Worm (Caenorhabditis elegans) whole organism, L4/young adult: Measurements from ENCODE around the gene Y37D8A.2.

Experiments used
- W03F9.2 ChIP-seq: fragments of 150-350 bp; optimal IDR thresholded peaks from 2 replicates; lab custom pipeline; 2014; ENCODE audit warnings: missing biosample characterization, missing genetic modification characterization
- dao-5 ChIP-seq: sonication (generic microtip); optimal IDR thresholded peaks from 2 replicates; lab custom pipeline; 2016; ENCODE audit warnings: missing genotype, missing genetic modification characterization, moderate library complexity, missing compliant biosample characterization
- him-1 ChIP-seq: sonication (generic microtip); optimal IDR thresholded peaks from 2 replicates; lab custom pipeline; 2016; ENCODE audit warnings: missing genotype, missing genetic modification reagents, missing genetic modification characterization, missing compliant biosample characterization

Y37D8A.2 gene

DNA sequence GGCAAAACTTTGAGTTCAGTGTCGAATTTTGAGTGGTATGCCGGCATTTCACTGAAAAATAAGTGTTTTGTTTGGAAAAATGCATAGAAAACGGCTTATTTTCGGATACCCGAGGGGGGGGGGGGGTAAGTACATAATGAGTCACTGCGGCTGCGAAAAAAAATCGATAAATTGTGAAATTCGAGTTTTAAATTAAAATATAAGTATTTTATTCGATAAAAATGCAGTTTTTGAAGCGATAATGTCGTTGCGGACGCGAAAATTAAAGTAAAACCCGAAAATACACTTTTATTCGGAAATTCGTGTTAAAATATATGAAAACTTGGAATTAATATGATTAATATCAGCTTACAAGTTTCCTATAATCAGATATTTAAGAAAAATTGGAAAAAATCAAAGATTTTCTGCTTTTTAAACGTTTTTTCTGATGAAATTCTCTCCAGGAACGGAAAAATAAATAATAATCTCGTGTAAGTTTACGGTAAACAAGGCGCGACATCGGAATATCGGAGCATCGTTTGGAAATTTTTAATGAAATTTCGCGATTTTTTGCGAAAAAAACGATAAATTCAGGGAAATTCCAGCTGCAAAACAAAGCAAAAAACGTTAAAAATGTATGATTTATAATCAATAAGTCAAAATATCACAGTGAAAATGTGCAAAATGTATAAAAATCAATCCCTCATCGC lies 1.8 kb upstream of the Y37D8A.2 start, which contains the start of gene arx-5:
Gene arx-5, minus strand, starts transcription at position 51 of the 689 bp plus-strand sequence.
- TF ChIP-seq dao-5 (tag; lab: Kevin White, UChicago) (no peak), W03F9.2 (no peak), him-1 (tag; lab: Kevin White, UChicago) (no peak)

DNA sequence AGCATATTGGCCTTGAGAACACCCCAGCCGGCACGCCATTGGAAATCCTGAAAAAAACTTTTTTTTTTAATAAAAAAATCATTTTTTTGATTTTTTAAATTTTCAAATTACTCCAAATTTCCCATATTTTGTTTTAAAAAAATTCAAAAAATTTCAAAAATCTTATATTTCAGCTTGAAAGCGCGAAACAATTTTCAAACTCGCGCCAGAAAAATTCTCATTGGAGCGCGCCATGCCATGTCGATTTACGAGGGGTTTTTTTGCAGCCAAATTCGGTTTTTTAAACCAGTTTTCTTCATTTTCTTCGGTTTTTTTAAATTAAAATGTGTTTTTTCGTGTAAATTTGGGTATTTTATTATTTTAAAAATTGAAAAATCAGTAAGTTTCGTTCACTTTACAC lies 845 bp upstream of the Y37D8A.2 start:
- TF ChIP-seq dao-5 (tag; lab: Kevin White, UChicago) = no peak
- no peak for TF ChIP-seq him-1 (tag; lab: Kevin White, UChicago)

DNA sequence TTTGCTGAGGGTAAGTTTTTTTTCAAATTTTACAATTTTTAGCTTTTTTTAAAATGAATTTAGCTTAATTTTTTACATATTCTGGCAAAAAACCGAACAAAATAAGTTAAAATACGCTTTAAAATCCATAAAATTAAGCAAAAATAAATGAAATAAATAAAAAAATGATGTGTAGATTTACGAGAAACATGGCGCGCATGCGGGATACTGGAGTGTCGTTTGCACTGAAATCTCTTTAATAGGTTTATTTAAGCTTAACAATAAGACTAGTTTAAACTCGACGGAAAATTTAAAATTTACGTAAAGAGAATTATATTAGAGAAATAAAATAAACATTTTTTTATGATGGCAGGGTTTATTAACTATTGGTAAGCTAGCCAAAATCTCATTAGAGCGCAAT lies 1.3 kb downstream of the Y37D8A.2 start:
- TF ChIP-seq W03F9.2 (no peak), him-1 (tag; lab: Kevin White, UChicago) (no peak), dao-5 (tag; lab: Kevin White, UChicago) (no peak)

DNA sequence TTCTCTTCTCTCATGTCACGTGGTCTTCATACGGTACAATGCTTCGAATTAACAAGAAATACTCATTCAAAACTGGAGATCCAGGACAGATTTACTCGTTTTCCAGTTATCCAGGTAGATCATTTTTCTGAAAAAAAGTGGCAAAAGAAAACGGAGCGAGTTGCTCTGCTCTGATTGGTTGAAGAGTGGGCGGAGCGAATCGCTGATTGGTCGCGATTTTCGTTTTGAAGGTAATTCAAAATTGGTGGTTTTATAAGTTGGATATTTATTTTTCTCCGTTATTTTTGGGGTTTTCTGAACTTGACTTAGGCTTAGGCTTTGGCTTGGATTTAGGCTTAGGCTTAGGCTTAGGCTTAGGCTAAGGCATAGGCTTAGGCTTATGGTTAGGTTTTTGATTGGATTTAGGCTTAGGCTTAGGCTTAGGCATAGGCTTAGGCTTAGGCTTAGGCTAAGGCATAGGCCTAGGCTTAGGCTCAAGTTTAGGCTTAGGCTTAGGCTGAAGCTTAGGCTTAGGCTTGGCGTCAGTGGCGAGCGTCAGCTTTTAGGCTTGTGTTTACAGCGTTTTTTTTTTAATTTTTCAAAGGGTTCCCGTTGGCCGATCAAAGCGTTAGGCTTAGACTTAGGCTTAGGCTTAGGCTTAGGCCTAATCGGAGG lies 2.7 kb downstream of the Y37D8A.2 start:
- TF ChIP-seq W03F9.2 (no peak), him-1 (tag; lab: Kevin White, UChicago) (no peak), dao-5 (tag; lab: Kevin White, UChicago) (no peak)

DNA sequence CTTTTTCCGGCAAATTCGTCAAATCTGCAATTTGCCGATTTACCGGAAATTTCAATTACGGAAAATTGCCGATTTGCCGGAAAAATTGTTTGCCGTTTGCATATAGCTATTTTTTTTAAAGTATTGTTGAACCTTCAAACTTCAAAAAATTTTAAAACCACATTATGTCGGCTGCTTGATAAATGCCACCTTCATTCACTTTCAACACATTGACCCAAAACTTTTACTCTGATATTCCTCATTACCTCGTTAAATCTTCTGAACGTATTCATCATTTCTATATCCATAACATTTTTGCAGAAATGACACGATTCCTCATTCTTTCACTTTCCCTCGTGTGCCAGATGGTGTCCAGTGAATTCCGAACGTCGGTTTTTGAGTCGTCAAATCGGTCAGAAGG lies 9.1 kb downstream of the Y37D8A.2 start, which contains the start of gene Y37D8A.3:
Gene Y37D8A.3, plus strand, starts transcription at position 301 of the 400 bp plus-strand sequence.
- no peak for TF ChIP-seq dao-5 (tag; lab: Kevin White, UChicago)
- no peak for TF ChIP-seq him-1 (tag; lab: Kevin White, UChicago)
- no peak for TF ChIP-seq W03F9.2

DNA sequence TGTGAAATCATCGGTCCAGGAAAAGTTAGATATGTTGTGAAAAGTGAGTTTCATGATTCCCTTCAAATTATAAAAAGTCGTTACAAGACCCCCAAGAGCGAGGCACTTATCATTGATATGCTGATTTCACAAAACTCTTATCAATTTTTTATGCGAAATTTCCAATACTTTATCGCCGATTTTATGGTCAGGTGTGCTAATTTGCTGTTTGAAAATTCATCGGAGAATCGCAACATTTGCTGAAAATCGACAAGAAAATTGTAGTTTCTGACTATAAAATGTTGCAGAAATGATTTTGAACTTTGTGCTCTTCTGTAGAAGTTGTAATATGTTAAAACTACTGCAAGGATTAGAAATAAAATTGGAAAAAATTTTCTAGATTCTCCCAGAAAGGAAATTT lies 11.7 kb downstream of the Y37D8A.2 start:
- no peak for TF ChIP-seq him-1 (tag; lab: Kevin White, UChicago)
- TF ChIP-seq W03F9.2 = no peak

DNA sequence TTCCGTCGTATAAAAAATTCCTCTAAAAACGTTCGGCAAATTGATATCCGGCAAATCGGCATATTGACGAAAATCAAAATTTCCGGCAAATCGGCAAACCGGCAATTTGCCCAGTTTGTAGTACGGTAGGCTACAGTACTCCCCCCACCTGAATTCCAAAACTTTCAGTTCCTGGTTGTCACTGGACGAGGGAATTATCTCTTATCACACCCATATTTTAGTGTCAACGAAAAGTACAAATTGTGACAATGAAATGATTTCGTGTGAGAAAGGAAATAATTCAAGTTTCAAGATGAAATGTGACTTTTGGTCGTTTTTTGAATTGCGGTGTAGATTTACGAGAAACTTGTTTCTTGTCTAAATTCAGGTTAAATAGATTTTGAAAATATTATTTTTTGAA lies 13.1 kb downstream of the Y37D8A.2 start:
- TF ChIP-seq W03F9.2 = no peak
- no peak for TF ChIP-seq him-1 (tag; lab: Kevin White, UChicago)
- TF ChIP-seq dao-5 (tag; lab: Kevin White, UChicago) = no peak

DNA sequence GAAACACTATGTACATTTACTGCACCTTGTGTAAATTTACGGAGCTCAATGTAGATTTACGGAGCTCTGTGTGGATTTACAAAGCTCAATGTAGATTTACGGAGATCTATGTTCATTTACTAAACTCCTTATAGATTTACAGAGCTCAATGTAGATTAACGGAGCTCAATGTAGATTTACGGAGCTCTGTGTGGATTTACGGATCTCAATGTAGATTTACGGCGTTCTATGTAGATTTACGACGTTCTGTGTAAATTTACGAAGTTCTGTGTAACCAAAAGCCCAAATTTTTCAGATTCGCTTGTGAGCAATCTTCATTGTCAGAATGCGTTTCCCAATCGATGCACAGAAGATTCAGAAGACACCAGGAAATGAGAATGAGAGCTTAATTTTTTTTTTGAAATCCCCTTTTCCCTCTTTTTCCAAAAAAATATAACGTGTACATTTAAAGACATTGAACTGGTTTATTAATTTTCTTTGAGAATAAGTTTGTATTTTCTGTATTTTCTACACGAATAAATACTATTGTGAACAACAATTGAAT lies 16.8 kb downstream of the Y37D8A.2 start:
- TF ChIP-seq dao-5 (tag; lab: Kevin White, UChicago) (no peak), him-1 (tag; lab: Kevin White, UChicago) (no peak), W03F9.2 (no peak)

DNA sequence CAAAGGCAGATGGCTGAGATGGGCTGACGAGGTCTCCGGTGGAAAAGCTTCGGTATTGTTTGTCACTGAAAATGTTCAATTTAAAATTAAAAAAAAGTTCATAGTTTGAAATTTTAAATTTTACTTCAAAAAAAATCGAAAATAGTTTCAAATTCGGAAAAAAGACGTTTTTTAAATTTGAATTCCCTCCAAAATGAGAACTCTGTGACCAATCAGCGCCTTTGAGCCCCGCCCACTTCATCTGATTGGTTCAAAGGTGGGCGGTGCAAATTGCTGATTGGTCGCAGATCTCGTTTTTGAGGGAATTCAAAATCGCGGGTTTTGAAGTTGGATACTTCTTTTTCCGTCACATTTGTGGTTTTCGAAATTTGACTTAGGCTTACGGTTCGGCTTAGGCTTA lies 18.3 kb downstream of the Y37D8A.2 start:
- no peak for TF ChIP-seq dao-5 (tag; lab: Kevin White, UChicago)
- TF ChIP-seq him-1 (tag; lab: Kevin White, UChicago) = no peak
- TF ChIP-seq W03F9.2 = no peak

DNA sequence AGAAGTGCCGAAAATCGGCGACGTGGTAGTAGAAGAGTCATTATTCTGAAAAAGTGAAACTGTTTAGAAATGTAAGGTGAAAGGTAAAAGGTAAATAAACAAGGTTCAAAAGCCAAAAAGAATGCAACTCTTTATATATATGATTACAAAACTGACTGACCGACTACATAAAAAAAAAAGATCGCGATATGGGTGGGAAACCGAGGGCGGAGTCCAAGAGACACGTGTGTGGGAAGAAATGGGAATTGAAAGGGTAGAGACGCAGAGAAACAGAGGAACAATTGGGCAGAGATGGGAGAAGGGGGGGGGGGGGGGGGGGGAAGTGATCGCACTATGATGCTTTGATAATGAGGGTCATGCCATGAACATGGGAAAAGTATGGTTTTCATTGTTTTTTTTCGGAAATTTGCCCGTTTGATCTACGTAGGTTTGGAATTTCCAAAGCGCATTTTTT lies 18.9 kb downstream of the Y37D8A.2 start, which contains the start of gene Y37D8A.4:
Gene Y37D8A.4, minus strand, starts transcription at position 51 of the 454 bp plus-strand sequence.
- TF ChIP-seq W03F9.2 = no peak
- no peak for TF ChIP-seq him-1 (tag; lab: Kevin White, UChicago)
- TF ChIP-seq dao-5 (tag; lab: Kevin White, UChicago) = no peak

DNA sequence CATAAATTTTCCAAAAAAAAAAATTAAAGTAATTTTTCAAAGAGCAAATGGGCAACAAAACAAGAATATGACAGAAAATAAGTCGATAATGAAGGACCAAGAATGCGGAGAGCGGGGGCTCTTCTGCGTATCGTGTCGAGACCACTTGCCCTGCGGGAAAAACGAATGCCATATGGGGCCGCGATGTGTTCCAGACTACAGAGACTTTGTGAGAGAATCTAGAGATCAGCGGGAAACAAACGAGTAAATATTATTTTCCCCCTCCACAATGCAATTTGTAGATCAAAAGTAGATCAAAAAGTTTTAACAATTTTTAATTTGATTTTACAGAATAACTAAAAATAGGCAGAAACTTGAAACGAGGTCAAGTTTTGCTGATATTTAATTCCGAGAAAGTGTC lies 20.2 kb downstream of the Y37D8A.2 start:
- TF ChIP-seq him-1 (tag; lab: Kevin White, UChicago) (no peak), dao-5 (tag; lab: Kevin White, UChicago) (no peak), W03F9.2 (no peak)

DNA sequence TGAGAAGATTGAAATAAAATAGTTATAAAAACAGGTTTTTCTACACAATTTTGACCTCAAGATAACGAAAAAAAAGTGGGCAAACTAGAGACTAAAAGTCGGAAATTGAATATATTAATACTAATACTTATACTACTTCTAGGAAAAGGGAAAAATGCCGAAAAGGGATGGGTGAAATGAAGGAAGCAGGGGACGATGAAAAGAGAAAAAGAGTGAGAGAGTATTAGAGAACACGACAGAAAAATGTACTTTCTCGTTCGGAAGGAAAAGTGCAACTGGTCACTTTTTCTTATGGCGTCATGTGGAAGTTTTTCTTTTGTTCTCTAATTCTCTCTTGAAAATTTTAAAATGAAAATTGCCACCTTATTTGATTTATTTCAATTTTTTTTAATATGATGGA lies 21.3 kb downstream of the Y37D8A.2 start:
- TF ChIP-seq W03F9.2 (peak; percentile 40), him-1 (tag; lab: Kevin White, UChicago) (no peak), dao-5 (tag; lab: Kevin White, UChicago) (no peak)

DNA sequence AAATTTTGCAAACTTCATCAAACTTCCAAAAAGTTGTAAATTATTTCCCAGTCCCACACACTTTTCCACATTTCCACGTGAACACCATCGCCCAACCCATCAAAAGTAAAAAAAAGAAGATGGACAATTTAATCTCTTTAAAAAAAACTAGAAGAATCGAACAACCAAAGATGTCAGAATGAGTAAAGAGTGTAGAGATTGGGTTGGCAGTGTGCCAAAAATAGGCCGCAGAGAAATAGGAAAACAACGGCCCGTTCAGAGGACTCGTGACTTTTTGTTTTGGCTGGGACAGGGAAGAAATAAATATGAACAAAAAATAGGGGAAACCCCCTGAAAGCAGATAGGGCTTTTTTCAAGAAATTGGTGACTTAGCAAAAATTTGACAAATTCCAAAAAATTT lies 22.9 kb downstream of the Y37D8A.2 start:
- TF ChIP-seq W03F9.2 = peak; percentile 16
- TF ChIP-seq him-1 (tag; lab: Kevin White, UChicago) = no peak

DNA sequence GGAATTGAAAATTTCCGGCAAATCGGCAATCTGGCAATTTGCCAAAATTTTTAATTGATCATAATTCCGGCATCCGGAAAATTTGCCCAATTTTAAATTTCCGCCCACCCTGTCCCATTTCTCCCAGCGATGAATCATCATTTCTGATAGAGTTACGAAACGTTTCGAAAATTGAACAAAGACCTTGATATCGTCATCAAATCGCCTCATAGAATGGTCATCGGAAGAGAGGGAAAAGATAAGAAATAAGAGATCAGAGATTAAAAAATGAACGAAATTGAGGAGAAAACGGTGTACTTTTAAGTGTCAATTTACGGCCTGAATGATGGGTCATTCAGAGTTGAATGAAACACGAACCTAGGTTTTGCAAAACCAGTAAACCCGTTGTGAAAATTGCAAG lies 27.6 kb downstream of the Y37D8A.2 start:
- TF ChIP-seq W03F9.2 = no peak
- no peak for TF ChIP-seq him-1 (tag; lab: Kevin White, UChicago)
- no peak for TF ChIP-seq dao-5 (tag; lab: Kevin White, UChicago)
